Worm (Caenorhabditis elegans) whole organism, L3 larva: Measurements from ENCODE around the gene sgt-1.
A peak's percentile ranks its signal among the peaks of the same experiment; 100 is the strongest.

Experiments used
- ZK546.5 ChIP-seq: sonication (generic microtip); optimal IDR thresholded peaks from 2 replicates; lab custom pipeline; 2017; ENCODE audit warnings: missing biosample characterization, missing genetic modification characterization
- jun-1 ChIP-seq: fragments of 150-350 bp; optimal IDR thresholded peaks from 2 replicates; lab custom pipeline; 2014; ENCODE audit warnings: missing biosample characterization, missing genetic modification reagents, missing genetic modification characterization
- nhr-237 ChIP-seq: fragments of 150-350 bp; optimal IDR thresholded peaks from 2 replicates; lab custom pipeline; 2014; ENCODE audit warnings: missing biosample characterization, missing genetic modification characterization
- pha-4 ChIP-seq: fragments of 150-350 bp; optimal IDR thresholded peaks from 2 replicates; lab custom pipeline; 2014; ENCODE audit warnings: missing biosample characterization, missing genetic modification reagents, missing genetic modification characterization
- pqm-1 ChIP-seq: fragments of 150-350 bp; optimal IDR thresholded peaks from 2 replicates; lab custom pipeline; 2017; ENCODE audit warnings: missing biosample characterization, missing genetic modification characterization, inconsistent platforms
- unc-62 ChIP-seq: fragments of 150-350 bp; sonication (generic microtip); optimal IDR thresholded peaks from 4 replicates; lab custom pipeline; 2014; ENCODE audit warnings: missing biosample characterization, missing genetic modification reagents, missing genetic modification characterization
- zag-1 ChIP-seq: fragments of 150-350 bp; optimal IDR thresholded peaks from 2 replicates; lab custom pipeline; 2014; ENCODE audit warnings: missing biosample characterization, missing genetic modification characterization
- ztf-11 ChIP-seq: fragments of 150-350 bp; optimal IDR thresholded peaks from 2 replicates; lab custom pipeline; 2014; ENCODE audit warnings: missing biosample characterization, missing genetic modification characterization

DNA sequence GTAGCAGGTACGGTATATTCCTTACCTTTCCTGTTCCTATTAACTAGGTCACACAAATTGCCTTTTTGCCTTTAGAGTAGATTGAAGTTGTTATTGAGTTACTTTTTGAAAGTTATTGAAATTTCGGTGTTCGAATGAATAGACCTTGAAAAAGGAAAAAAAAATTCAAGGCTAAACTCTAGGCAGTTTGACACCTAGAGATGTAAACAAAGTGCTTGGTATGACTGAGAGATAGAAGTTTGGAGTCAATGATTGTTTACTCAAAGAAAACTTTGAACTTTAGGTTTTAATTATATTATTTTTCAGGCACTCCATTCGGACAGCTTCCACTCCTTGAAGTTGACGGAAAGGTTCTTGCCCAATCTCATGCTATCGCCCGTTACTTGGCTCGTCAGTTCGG, 21.1 kb downstream of the sgt-1 start:
- TF ChIP-seq jun-1 (tag; lab: Kevin White, UChicago) (no peak), nhr-237 (tag; lab: Kevin White, UChicago) (no peak), pqm-1 (tag; lab: Kevin White, UChicago) (no peak), zag-1 (tag; lab: Kevin White, UChicago) (no peak), unc-62 (GFP tag; lab: Kevin White, UChicago) (no peak), pha-4 (peak; percentile 68), ZK546.5 (tag; lab: Kevin White, UChicago) (no peak), ztf-11 (tag; lab: Kevin White, UChicago) (no peak)
